Worm (Caenorhabditis elegans) whole organism, late embryonic: ENCODE measurements around the gene F22H10.2.

ENCODE experiments used
- C38D4.7 ChIP-seq: fragments of 200-800 bp; sonication (Bioruptor generic); optimal IDR thresholded peaks from 2 replicates; lab custom pipeline; 2018; ENCODE audit warnings: mild to moderate bottlenecking, missing genetic modification characterization, moderate library complexity, missing compliant biosample characterization
- K02D7.2 ChIP-seq: sonication (generic microtip); optimal IDR thresholded peaks from 2 replicates; lab custom pipeline; 2017; ENCODE audit warnings: mild to moderate bottlenecking, missing genetic modification characterization, missing compliant biosample characterization
- K09A11.1 ChIP-seq: sonication (generic microtip); optimal IDR thresholded peaks from 2 replicates; lab custom pipeline; 2017; ENCODE audit warnings: antibody characterized with exemption, mild to moderate bottlenecking, missing genetic modification characterization, missing compliant biosample characterization; ENCODE audit not compliant: insufficient read depth
- Y22D7AL.16 ChIP-seq: sonication (generic microtip); optimal IDR thresholded peaks from 2 replicates; lab custom pipeline; 2016; ENCODE audit warnings: missing genetic modification characterization, missing compliant biosample characterization
- ahr-1 ChIP-seq: sonication (generic microtip); optimal IDR thresholded peaks from 2 replicates; lab custom pipeline; 2016; ENCODE audit warnings: missing genetic modification characterization, missing compliant biosample characterization
- ama-1 ChIP-seq: fragments of 150-350 bp; optimal IDR thresholded peaks from 2 replicates; lab custom pipeline; 2014
- ceh-14 ChIP-seq: sonication (generic microtip); optimal IDR thresholded peaks from 2 replicates; lab custom pipeline; 2016; ENCODE audit warnings: missing genotype, missing genetic modification characterization, missing compliant biosample characterization
- ceh-18 ChIP-seq: sonication (generic microtip); optimal IDR thresholded peaks from 2 replicates; lab custom pipeline; 2016; ENCODE audit warnings: missing genetic modification characterization, missing compliant biosample characterization
- ceh-19 ChIP-seq: fragments of 200-800 bp; sonication (Bioruptor generic); optimal IDR thresholded peaks from 2 replicates; lab custom pipeline; 2018; ENCODE audit warnings: mild to moderate bottlenecking, missing genetic modification characterization, missing compliant biosample characterization
- ceh-2 ChIP-seq: sonication (generic microtip); optimal IDR thresholded peaks from 2 replicates; lab custom pipeline; 2016; ENCODE audit warnings: missing genotype, missing genetic modification characterization, missing compliant biosample characterization
- ceh-24 ChIP-seq: sonication (generic microtip); optimal IDR thresholded peaks from 2 replicates; lab custom pipeline; 2016; ENCODE audit warnings: mild to moderate bottlenecking, missing genetic modification characterization, missing compliant biosample characterization
- ceh-30 ChIP-seq: fragments of 150-350 bp; optimal IDR thresholded peaks from 2 replicates; lab custom pipeline; 2014; ENCODE audit warnings: missing biosample characterization, missing genetic modification characterization
- ceh-31 ChIP-seq: sonication (generic microtip); optimal IDR thresholded peaks from 2 replicates; lab custom pipeline; 2016; ENCODE audit warnings: missing genetic modification characterization, missing compliant biosample characterization
- ceh-45 ChIP-seq: fragments of 200-800 bp; sonication (Bioruptor generic); IDR thresholded peaks from 2 replicates; pipeline ENCODE4 v1.3.6; 2022; ENCODE audit warnings: missing genetic modification reagents, missing genetic modification characterization, missing compliant biosample characterization
- ceh-48 ChIP-seq: sonication (generic microtip); optimal IDR thresholded peaks from 2 replicates; lab custom pipeline; 2016; ENCODE audit warnings: missing genetic modification characterization, inconsistent platforms, missing compliant biosample characterization
- ceh-6 ChIP-seq: fragments of 200-800 bp; sonication (Bioruptor generic); optimal IDR thresholded peaks from 2 replicates; lab custom pipeline; 2018; ENCODE audit warnings: mild to moderate bottlenecking, missing genetic modification characterization, missing compliant biosample characterization
- che-1 ChIP-seq: sonication (generic microtip); optimal IDR thresholded peaks from 2 replicates; lab custom pipeline; 2016; ENCODE audit warnings: mild to moderate bottlenecking, missing genetic modification characterization, missing compliant biosample characterization
- elt-2 ChIP-seq: sonication (generic microtip); optimal IDR thresholded peaks from 2 replicates; lab custom pipeline; 2016; ENCODE audit warnings: missing genetic modification reagents, missing genetic modification characterization, missing compliant biosample characterization
- eyg-1 ChIP-seq: sonication (generic microtip); optimal IDR thresholded peaks from 2 replicates; lab custom pipeline; 2016; ENCODE audit warnings: missing genotype, missing genetic modification characterization, missing compliant biosample characterization
- fax-1 ChIP-seq: sonication (generic microtip); optimal IDR thresholded peaks from 2 replicates; lab custom pipeline; 2016; ENCODE audit warnings: missing genotype, missing genetic modification characterization, missing compliant biosample characterization
- fkh-10 ChIP-seq: fragments of 150-350 bp; optimal IDR thresholded peaks from 2 replicates; lab custom pipeline; 2014; ENCODE audit warnings: missing biosample characterization, missing genetic modification reagents, missing genetic modification characterization
- fkh-6 ChIP-seq: sonication (generic microtip); optimal IDR thresholded peaks from 2 replicates; lab custom pipeline; 2016; ENCODE audit warnings: missing genetic modification characterization, missing compliant biosample characterization
- hlh-6 ChIP-seq: sonication (generic microtip); optimal IDR thresholded peaks from 2 replicates; lab custom pipeline; 2016; ENCODE audit warnings: missing genotype, missing genetic modification characterization, missing compliant biosample characterization
- hlh-8 ChIP-seq: sonication (generic microtip); optimal IDR thresholded peaks from 2 replicates; lab custom pipeline; 2016; ENCODE audit warnings: missing genotype, missing genetic modification characterization, missing compliant biosample characterization
- lim-6 ChIP-seq: sonication (generic microtip); optimal IDR thresholded peaks from 2 replicates; lab custom pipeline; 2016; ENCODE audit warnings: missing genetic modification characterization, missing compliant biosample characterization
- lin-11 ChIP-seq: fragments of 200-800 bp; sonication (Bioruptor generic); optimal IDR thresholded peaks from 2 replicates; lab custom pipeline; 2018; ENCODE audit warnings: mild to moderate bottlenecking, missing genetic modification characterization, missing compliant biosample characterization
- madf-2 ChIP-seq: sonication (generic microtip); optimal IDR thresholded peaks from 2 replicates; lab custom pipeline; 2017; ENCODE audit warnings: missing genetic modification characterization, missing compliant biosample characterization
- nfya-1 ChIP-seq: sonication (generic microtip); optimal IDR thresholded peaks from 2 replicates; lab custom pipeline; 2017; ENCODE audit warnings: missing genetic modification characterization, mild to moderate bottlenecking, missing compliant biosample characterization, antibody characterized with exemption, moderate library complexity
- npax-4 ChIP-seq: sonication (generic microtip); optimal IDR thresholded peaks from 2 replicates; lab custom pipeline; 2016; ENCODE audit warnings: missing genetic modification characterization, missing compliant biosample characterization
- odd-2 ChIP-seq: sonication (generic microtip); optimal IDR thresholded peaks from 2 replicates; lab custom pipeline; 2017; ENCODE audit warnings: antibody characterized with exemption, mild to moderate bottlenecking, missing genetic modification characterization, missing compliant biosample characterization
- pax-1 ChIP-seq: fragments of 150-350 bp; optimal IDR thresholded peaks from 2 replicates; lab custom pipeline; 2014; ENCODE audit warnings: missing biosample characterization, missing genetic modification characterization
- pha-4 ChIP-seq: fragments of 150-350 bp; optimal IDR thresholded peaks from 2 replicates; lab custom pipeline; 2018; ENCODE audit warnings: missing biosample characterization, missing genetic modification reagents, missing genetic modification characterization
- pqm-1 ChIP-seq: sonication (generic microtip); optimal IDR thresholded peaks from 2 replicates; lab custom pipeline; 2016; ENCODE audit warnings: missing genetic modification characterization, missing compliant biosample characterization
- pros-1 ChIP-seq: fragments of 150-350 bp; optimal IDR thresholded peaks from 2 replicates; lab custom pipeline; 2014; ENCODE audit warnings: missing biosample characterization, missing genetic modification reagents, missing genetic modification characterization
- ref-2 ChIP-seq: sonication (generic microtip); optimal IDR thresholded peaks from 2 replicates; lab custom pipeline; 2016; ENCODE audit warnings: missing genetic modification characterization, missing compliant biosample characterization
- sdc-2 ChIP-seq: sonication (generic microtip); optimal IDR thresholded peaks from 2 replicates; lab custom pipeline; 2016; ENCODE audit warnings: missing genotype, missing genetic modification characterization, missing compliant biosample characterization
- sox-2 ChIP-seq: fragments of 200-800 bp; sonication (Bioruptor generic); IDR thresholded peaks from 2 replicates; pipeline ENCODE4 v1.3.6; 2022; ENCODE audit warnings: missing genetic modification reagents, missing genetic modification characterization, missing compliant biosample characterization
- sox-4 ChIP-seq: sonication (generic microtip); optimal IDR thresholded peaks from 2 replicates; lab custom pipeline; 2017; ENCODE audit warnings: mild to moderate bottlenecking, missing genetic modification characterization, inconsistent platforms, missing compliant biosample characterization
- tbx-2 ChIP-seq: sonication (generic microtip); optimal IDR thresholded peaks from 2 replicates; lab custom pipeline; 2016; ENCODE audit warnings: missing genetic modification characterization, missing compliant biosample characterization
- unc-3 ChIP-seq, 2 experiments: fragments of 200-800 bp in 1 of 2; sonication (Bioruptor generic) in 1 of 2; sonication (generic microtip) in 1 of 2; conservative IDR thresholded peaks in 1 of 2; optimal IDR thresholded peaks in 1 of 2; 2 replicates each; pipeline versions ENCODE4 v1.3.6 to Lab custom; 2016 to 2022; ENCODE audit warnings: missing compliant biosample characterization in 2 of 2, missing genetic modification characterization in 2 of 2, missing genetic modification reagents in 1 of 2
- unc-55 ChIP-seq: sonication (generic microtip); optimal IDR thresholded peaks from 2 replicates; lab custom pipeline; 2017; ENCODE audit warnings: missing biosample characterization, missing genetic modification reagents, missing genetic modification characterization
- zip-5 ChIP-seq: sonication (generic microtip); optimal IDR thresholded peaks from 2 replicates; lab custom pipeline; 2016; ENCODE audit warnings: missing genetic modification characterization, missing compliant biosample characterization

F22H10.2 gene

DNA sequence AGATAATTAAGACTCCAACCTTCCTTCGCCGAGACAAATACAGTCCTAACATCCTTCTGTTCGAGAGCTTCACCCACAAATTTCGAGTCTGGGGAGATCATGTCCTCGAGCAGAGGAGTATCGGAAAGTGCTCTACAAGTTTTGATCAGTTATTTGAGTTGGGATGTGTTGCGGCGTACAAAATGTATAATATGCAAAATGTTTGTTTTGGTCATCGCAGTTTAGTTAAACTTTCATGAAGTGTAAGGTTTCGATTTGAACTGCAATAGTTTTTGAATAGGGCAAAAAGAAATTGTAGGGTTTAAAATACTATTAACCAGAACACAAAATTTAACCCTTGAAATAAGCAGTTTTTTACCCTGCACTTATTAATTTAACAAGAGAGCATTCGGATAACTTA lies 4.7 kb upstream of the F22H10.2 start, which contains the start of gene tag-343:
Gene tag-343, minus strand, starts transcription at position 101 of the 400 bp plus-strand sequence.
- TF ChIP-seq ceh-6 (GFP tag; lab: Kevin White, UChicago): no peak
- no peak for TF ChIP-seq eyg-1 (tag; lab: Kevin White, UChicago)
- TF ChIP-seq ref-2 (tag; lab: Kevin White, UChicago): no peak
- no peak for TF ChIP-seq ceh-45 (GFP tag; lab: Robert Waterston, UW)
- TF ChIP-seq K09A11.1 (tag; lab: Kevin White, UChicago): no peak
- no peak for TF ChIP-seq npax-4
- no peak for TF ChIP-seq unc-3 (GFP tag; conservative IDR thresholded peaks at IDR 0.05; lab: Robert Waterston, UW)
- TF ChIP-seq unc-3 (tag; optimal IDR thresholded peaks at IDR 0.05; lab: Kevin White, UChicago): no peak
- no peak for TF ChIP-seq fkh-6 (tag; lab: Kevin White, UChicago)
- no peak for TF ChIP-seq lim-6 (tag; lab: Kevin White, UChicago)
- TF ChIP-seq hlh-6: no peak
- TF ChIP-seq hlh-8 (tag; lab: Kevin White, UChicago): no peak

DNA sequence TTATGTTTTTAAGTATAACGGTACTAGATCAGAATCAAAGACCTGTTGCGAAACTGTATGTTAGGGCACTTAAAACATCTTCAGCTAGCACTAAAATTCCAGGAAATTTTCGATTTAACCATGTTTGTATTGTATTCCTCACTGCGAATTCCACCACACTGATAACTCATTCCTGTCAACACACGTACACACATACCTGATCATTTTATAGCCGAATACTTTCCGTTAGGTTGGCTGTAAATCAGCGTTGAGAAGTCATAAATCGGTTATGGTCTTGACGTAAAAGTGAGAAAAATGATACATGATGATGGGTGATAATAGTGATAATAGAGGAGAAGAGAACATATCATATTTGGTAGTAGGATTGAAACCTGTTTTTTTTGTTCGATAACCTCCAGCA lies 3.6 kb upstream of the F22H10.2 start:
- TF ChIP-seq lim-6 (tag; lab: Kevin White, UChicago) (no peak), zip-5 (tag; lab: Kevin White, UChicago) (no peak), fkh-10 (GFP tag; lab: Kevin White, UChicago) (no peak), ceh-24 (tag; lab: Kevin White, UChicago) (no peak), ceh-2 (tag; lab: Kevin White, UChicago) (no peak), C38D4.7 (no peak), ceh-30 (no peak), pqm-1 (tag; lab: Kevin White, UChicago) (no peak), ama-1 (lab: Kevin White, UChicago) (no peak), sdc-2 (no peak)

DNA sequence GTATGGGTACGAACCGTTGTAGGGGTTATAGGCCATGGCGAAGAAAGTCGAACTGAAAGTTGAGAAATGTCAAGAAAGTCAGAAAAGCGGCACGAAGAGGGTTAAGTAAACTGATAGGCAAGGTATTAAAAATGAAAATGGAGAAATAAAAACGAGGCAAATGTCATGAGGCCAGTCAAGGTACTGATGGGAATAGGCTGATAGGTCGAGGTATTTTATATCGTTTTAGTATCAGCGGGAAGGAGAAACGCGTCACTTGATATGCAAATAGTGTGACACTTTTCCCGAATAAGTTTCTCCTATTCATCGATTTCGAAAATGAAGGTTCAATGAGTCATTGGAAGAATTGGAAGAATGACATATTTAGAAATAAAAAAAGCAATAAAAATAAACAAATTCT lies 1.7 kb upstream of the F22H10.2 start, which contains the start of gene F22H10.3:
Gene F22H10.3, minus strand, starts transcription at position 36 of the 400 bp plus-strand sequence.
- TF ChIP-seq fax-1: no peak
- TF ChIP-seq ceh-31 (tag; lab: Kevin White, UChicago): no peak
- no peak for TF ChIP-seq hlh-6
- TF ChIP-seq elt-2 (tag; lab: Kevin White, UChicago): no peak
- TF ChIP-seq odd-2 (tag; lab: Kevin White, UChicago): no peak
- no peak for TF ChIP-seq npax-4
- TF ChIP-seq madf-2 (tag; lab: Kevin White, UChicago): no peak
- TF ChIP-seq ceh-18: no peak
- no peak for TF ChIP-seq Y22D7AL.16 (tag; lab: Kevin White, UChicago)
- no peak for TF ChIP-seq lin-11
- TF ChIP-seq ceh-19 (GFP tag; lab: Kevin White, UChicago): no peak
- no peak for TF ChIP-seq pros-1 (tag; lab: Kevin White, UChicago)
- TF ChIP-seq ref-2 (tag; lab: Kevin White, UChicago): no peak
- no peak for TF ChIP-seq hlh-8 (tag; lab: Kevin White, UChicago)
- TF ChIP-seq che-1 (tag; lab: Kevin White, UChicago): no peak
- TF ChIP-seq unc-55 (GFP tag; lab: Kevin White, UChicago): no peak
- TF ChIP-seq ceh-14: no peak
- TF ChIP-seq sox-4: no peak
- no peak for TF ChIP-seq nfya-1 (tag; lab: Kevin White, UChicago)

DNA sequence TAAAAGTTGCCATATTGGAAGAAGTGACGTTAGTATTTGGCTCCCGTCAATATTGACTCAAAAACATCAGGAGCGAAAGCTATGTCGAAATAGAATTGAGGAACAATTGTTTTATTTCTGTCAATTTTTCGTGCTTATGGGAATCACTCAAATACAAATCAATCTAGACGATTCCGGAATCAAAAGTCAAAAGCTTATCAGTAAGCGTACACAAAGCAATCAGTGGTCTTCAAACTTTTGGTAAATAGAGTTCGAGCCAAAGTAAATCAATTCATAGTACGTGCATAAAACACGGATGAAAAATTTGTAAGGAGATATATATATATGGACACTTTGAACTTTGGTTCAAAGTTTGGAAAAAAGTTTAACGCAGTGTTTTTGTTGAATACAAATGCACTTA lies 1.2 kb upstream of the F22H10.2 start:
- TF ChIP-seq hlh-6 (no peak), nfya-1 (tag; lab: Kevin White, UChicago) (no peak), eyg-1 (tag; lab: Kevin White, UChicago) (no peak), elt-2 (tag; lab: Kevin White, UChicago) (no peak), ceh-30 (no peak), tbx-2 (tag; lab: Kevin White, UChicago) (no peak), fkh-10 (GFP tag; lab: Kevin White, UChicago) (no peak), che-1 (tag; lab: Kevin White, UChicago) (no peak), ama-1 (lab: Kevin White, UChicago) (no peak), pros-1 (tag; lab: Kevin White, UChicago) (no peak), sox-2 (GFP tag; lab: Robert Waterston, UW) (no peak), K02D7.2 (tag; lab: Kevin White, UChicago) (no peak), ahr-1 (tag; lab: Kevin White, UChicago) (no peak), pha-4 (no peak), pax-1 (tag; lab: Kevin White, UChicago) (no peak), madf-2 (tag; lab: Kevin White, UChicago) (no peak), ceh-48 (tag; lab: Kevin White, UChicago) (no peak)
